Fruit fly (Drosophila melanogaster) whole organism, embryonic: ENCODE results near the gene CG14105.

Experiments used
- CG15696 ChIP-seq: fragments of 200-800 bp; sonication (Bioruptor generic); optimal IDR thresholded peaks from 2 replicates; lab custom pipeline; 2019; ENCODE audit warnings: missing biosample characterization, mild to moderate bottlenecking, missing genetic modification characterization, moderate library complexity
- CG31224 ChIP-seq: fragments of 200-800 bp; sonication (Bioruptor generic); IDR thresholded peaks from 2 replicates; pipeline ENCODE4 v1.3.6; 2022; ENCODE audit warnings: missing biosample characterization, missing genetic modification characterization
- CG4707 ChIP-seq: fragments of 200-800 bp; sonication (Bioruptor generic); optimal IDR thresholded peaks from 2 replicates; lab custom pipeline; 2018; ENCODE audit warnings: missing biosample characterization, mild to moderate bottlenecking, missing genetic modification characterization, moderate library complexity
- HLH54F ChIP-seq: fragments of 200-800 bp; sonication (Bioruptor generic); optimal IDR thresholded peaks from 3 replicates; lab custom pipeline; 2016; ENCODE audit warnings: missing biosample characterization, missing genetic modification characterization
- Neu2 ChIP-seq: fragments of 200-800 bp; sonication (Bioruptor generic); optimal IDR thresholded peaks from 3 replicates; lab custom pipeline; 2016; ENCODE audit warnings: missing biosample characterization, missing genetic modification characterization, borderline replicate concordance

- TF ChIP-seq HLH54F, result no peak
- TF ChIP-seq CG31224 (GFP tag; lab: Robert Waterston, UW), result no peak
- no peak for TF ChIP-seq Neu2 (GFP tag; lab: Kevin White, UChicago)
- TF ChIP-seq CG4707 (GFP tag; lab: Kevin White, UChicago), result no peak
- TF ChIP-seq CG15696 (tag; lab: Kevin White, UChicago), result no peak
Measured at dm6 chr3L:13382061-13382815, 44.2 kb downstream of the CG14105 start, which contains the start of gene ImpL1.
